Fruit fly (Drosophila melanogaster): Measurements from ENCODE around the gene comm2.

comm2 gene

DNA sequence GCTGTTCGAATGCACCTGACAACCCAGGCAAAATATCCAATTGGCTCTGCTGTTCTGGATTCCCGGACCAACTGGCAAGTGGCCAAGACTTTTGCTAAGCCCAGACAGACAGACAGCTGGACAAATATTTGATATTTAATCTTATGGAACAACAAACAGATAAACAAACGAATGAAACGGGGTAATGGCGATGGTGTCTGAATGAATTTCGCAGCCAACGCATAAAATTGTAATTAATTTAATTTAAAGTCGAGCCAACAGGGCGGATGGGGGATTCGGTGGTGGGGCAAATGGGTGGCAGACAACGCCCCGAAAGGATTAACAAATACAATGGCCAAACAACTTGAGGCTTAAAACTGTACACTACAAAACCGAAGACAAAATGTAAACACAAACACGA, 42.2 kb upstream of the comm2 start (continued):
- peak; percentile 27 for TF ChIP-seq Med (GFP tag)
- peak; percentile 5 for TF ChIP-seq fd64A (GFP tag; optimal IDR thresholded peaks at IDR 0.05)
- peak; percentile 7 for TF ChIP-seq Sox100B (GFP tag; optimal IDR thresholded peaks at IDR 0.05)
- TF ChIP-seq Ets65A (GFP tag): no peak

DNA sequence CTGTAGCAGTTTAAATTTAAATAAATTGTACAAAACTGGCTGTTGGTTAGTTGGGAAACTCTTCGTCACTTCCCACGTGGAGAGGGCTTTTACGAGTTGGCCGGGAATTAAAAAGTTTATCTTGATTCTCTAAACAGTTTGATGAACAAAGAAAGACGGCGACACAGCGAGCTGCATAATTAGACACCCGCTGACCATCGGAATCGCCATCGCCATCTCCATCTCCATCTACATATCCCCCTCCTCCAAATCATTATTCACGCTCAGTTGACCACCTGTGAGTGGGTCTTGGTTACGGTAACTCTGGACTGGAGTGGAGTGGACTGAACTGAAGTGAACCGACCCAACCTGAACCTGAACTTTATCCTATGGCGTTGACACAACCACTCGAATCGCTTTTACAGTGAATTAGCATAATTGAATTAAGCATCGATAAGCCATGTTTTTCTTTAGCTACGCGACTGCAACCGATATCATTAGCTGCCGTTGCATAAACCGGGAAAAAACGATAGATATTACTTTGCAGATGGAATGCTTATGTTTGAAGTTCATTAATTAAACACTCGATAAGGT, 41.1 kb upstream of the comm2 start:
- TF ChIP-seq her (GFP tag; optimal IDR thresholded peaks at IDR 0.05) (no peak), vvl (GFP tag; IDR thresholded peaks at IDR 0.05) (peak; percentile 89), Dll (GFP tag; IDR thresholded peaks at IDR 0.05; ENCODE audit: partially characterized antibody) (0 out of 4 replicates have a peak, but pooled peaks have one; percentile 16), Awh (GFP tag; IDR thresholded peaks at IDR 0.05) (peak; percentile 81), CG8924 (tag; optimal IDR thresholded peaks at IDR 0.05) (no peak), Xrp1 (GFP tag; IDR thresholded peaks at IDR 0.05) (0 out of 2 replicates have a peak, but pooled peaks have one; percentile 6), peb (GFP tag; IDR thresholded peaks at IDR 0.05) (no peak), Hr78 (GFP tag; optimal IDR thresholded peaks at IDR 0.05) (peak in 1 of 2 experiments; percentile 87), Vsx1 (GFP tag; optimal IDR thresholded peaks at IDR 0.05) (peak; percentile 59), grn (GFP tag; optimal IDR thresholded peaks at IDR 0.05) (peak; percentile 96), Pdp1 (GFP tag; optimal IDR thresholded peaks at IDR 0.05) (peak in 1 of 2 experiments; percentile 60), abd-A (tag; optimal IDR thresholded peaks at IDR 0.05) (peak; percentile 91), CG7928 (GFP tag; optimal IDR thresholded peaks at IDR 0.05) (no peak), ttk (GFP tag; IDR thresholded peaks at IDR 0.05) (no peak), NK7.1 (GFP tag; optimal IDR thresholded peaks at IDR 0.05) (no peak), sr (GFP tag; IDR thresholded peaks at IDR 0.05) (peak; percentile 20; the same call in 1 of the 3 replicates), CG2199 (GFP tag; IDR thresholded peaks at IDR 0.05) (0 out of 3 replicates have a peak, but pooled peaks have one; percentile 27), gsb-n (tag; optimal IDR thresholded peaks at IDR 0.05) (peak; percentile 38), run (tag; optimal IDR thresholded peaks at IDR 0.05) (peak; percentile 37), pros (GFP tag; optimal IDR thresholded peaks at IDR 0.05) (peak; percentile 13), CG17829 (tag; optimal IDR thresholded peaks at IDR 0.05) (no peak), kni (GFP tag; optimal IDR thresholded peaks at IDR 0.05) (peak; percentile 69), gt (GFP tag; IDR thresholded peaks at IDR 0.05) (no peak), ci (GFP tag; IDR thresholded peaks at IDR 0.05) (0 out of 3 replicates have a peak, but pooled peaks have one; percentile 6), zen2 (GFP tag; IDR thresholded peaks at IDR 0.05; ENCODE audit: partially characterized antibody) (no peak), oc (tag; optimal IDR thresholded peaks at IDR 0.05) (peak; percentile 86), sd (tag; optimal IDR thresholded peaks at IDR 0.05) (peak; percentile 15), z (GFP tag; IDR thresholded peaks at IDR 0.05) (peak; percentile 80), CG12769 (tag; optimal IDR thresholded peaks at IDR 0.05) (peak; percentile 57), corto (GFP tag; optimal IDR thresholded peaks at IDR 0.05) (no peak)

- TF ChIP-seq zen (tag; optimal IDR thresholded peaks at IDR 0.05) (peak; percentile 52), prd (optimal IDR thresholded peaks at IDR 0.05) (no peak), prd (GFP tag; IDR thresholded peaks at IDR 0.05) (peak; percentile 73), lola (GFP tag; optimal IDR thresholded peaks at IDR 0.05) (peak in 1 of 3 experiments; percentile 32), Hr78 (GFP tag; optimal IDR thresholded peaks at IDR 0.05) (no peak), repo (GFP tag; optimal IDR thresholded peaks at IDR 0.05) (no peak), gem (tag; optimal IDR thresholded peaks at IDR 0.05) (peak; percentile 32), CG2712 (tag; optimal IDR thresholded peaks at IDR 0.05) (peak; percentile 34), Xrp1 (GFP tag; IDR thresholded peaks at IDR 0.05) (peak; percentile 40; the same call in 1 of the 2 replicates), Rfx (GFP tag; IDR thresholded peaks at IDR 0.05) (no peak), CG10979 (tag; optimal IDR thresholded peaks at IDR 0.05) (peak; percentile 45), CG1792 (GFP tag; optimal IDR thresholded peaks at IDR 0.05) (no peak), odd (GFP tag; optimal IDR thresholded peaks at IDR 0.05) (no peak), aop (GFP tag; IDR thresholded peaks at IDR 0.05) (no peak), toy (GFP tag; IDR thresholded peaks at IDR 0.05) (no peak), sens (GFP tag) (peak; percentile 45)
These were observed 32.3 kb upstream of the comm2 start for dm6 chr3L:15731832-15732506.
